Fruit fly (Drosophila melanogaster) whole organism, adult: ENCODE data around the gene CG9915.

Experiments
- Hr96 ChIP-seq: fragments of 200-800 bp; sonication (Bioruptor generic); optimal IDR thresholded peaks from 2 replicates; lab custom pipeline; 2016; ENCODE audit warnings: missing biosample characterization, missing genetic modification characterization
- bab1 ChIP-seq: fragments of 200-800 bp; sonication (Bioruptor generic); optimal IDR thresholded peaks from 3 replicates; lab custom pipeline; 2019; ENCODE audit warnings: missing biosample characterization, mild to moderate bottlenecking, missing genetic modification characterization, moderate library complexity

DNA sequence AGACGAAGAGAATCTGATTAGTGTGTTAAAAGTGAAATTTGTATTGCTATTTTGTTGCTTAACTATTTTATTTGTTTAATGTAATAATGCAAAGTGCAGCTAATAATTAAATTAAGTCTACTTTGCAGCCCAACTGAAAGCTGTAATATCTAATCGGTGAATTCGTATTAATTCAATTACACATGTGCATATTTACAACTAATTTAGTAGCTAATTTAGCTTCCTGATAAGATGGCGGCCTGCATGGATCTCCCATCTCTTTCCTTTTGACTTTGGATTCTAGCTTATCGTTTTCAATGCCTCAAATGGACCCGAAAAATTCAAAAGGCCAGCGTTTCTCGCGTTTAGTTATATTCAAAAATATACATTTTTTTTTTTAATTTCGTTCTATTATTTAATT is 3.2 kb downstream of the CG9915 start:
- TF ChIP-seq bab1 (GFP tag; lab: Kevin White, UChicago), result no peak
- TF ChIP-seq Hr96, result no peak
